Worm (Caenorhabditis elegans) whole organism, midembryonic: ENCODE results near the gene C36E6.2.

Source experiments
- klf-2 ChIP-seq: fragments of 200-800 bp; sonication (Bioruptor generic); conservative IDR thresholded peaks from 2 replicates; pipeline ENCODE4 v1.3.6; 2022; ENCODE audit warnings: missing genetic modification reagents, missing genetic modification characterization, missing compliant biosample characterization
- med-1 ChIP-seq: sonication (generic microtip); optimal IDR thresholded peaks from 2 replicates; lab custom pipeline; 2017; ENCODE audit warnings: missing genetic modification characterization, mild to moderate bottlenecking, missing compliant biosample characterization, antibody characterized with exemption, missing genetic modification reagents; ENCODE audit not compliant: insufficient read depth

DNA sequence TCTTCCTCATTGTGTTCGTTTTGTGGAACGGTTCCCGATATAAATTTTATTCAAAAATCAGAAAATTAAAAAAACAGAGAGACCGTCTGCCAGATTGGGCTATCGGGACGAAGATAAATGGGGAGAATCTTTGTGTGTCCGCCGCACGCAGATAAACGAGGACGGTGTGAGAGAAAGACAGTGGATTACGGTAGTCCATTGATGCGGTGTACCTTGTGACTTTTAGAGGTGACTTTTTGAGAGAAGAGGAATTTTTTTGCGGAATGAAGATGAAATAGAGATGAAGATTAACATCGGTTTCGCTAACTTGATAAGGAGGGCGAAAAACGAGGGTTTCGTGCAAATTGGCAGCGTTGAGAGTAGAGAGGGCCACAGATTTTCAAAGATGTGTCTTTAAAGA is 23.7 kb upstream of the C36E6.2 start:
- TF ChIP-seq klf-2 (GFP tag; lab: Robert Waterston, UW) = no peak
- no peak for TF ChIP-seq med-1 (GFP tag; lab: Kevin White, UChicago)
